Fruit fly (Drosophila melanogaster) whole organism, adult: ENCODE data around the gene Mlc2.

Experiments used
- CG14711 ChIP-seq: fragments of 200-800 bp; sonication (Bioruptor generic); optimal IDR thresholded peaks from 2 replicates; lab custom pipeline; 2018; ENCODE audit warnings: missing biosample characterization, mild to moderate bottlenecking, missing genetic modification characterization, moderate library complexity
- CG33017 ChIP-seq: fragments of 200-800 bp; sonication (Bioruptor generic); optimal IDR thresholded peaks from 2 replicates; lab custom pipeline; 2018; ENCODE audit warnings: missing biosample characterization, mild to moderate bottlenecking, missing genetic modification characterization, moderate library complexity
- CG7045 ChIP-seq: fragments of 200-800 bp; sonication (Bioruptor generic); optimal IDR thresholded peaks from 2 replicates; lab custom pipeline; 2017; ENCODE audit warnings: missing biosample characterization, mild to moderate bottlenecking, missing genetic modification characterization
- Crg-1 ChIP-seq: fragments of 200-800 bp; sonication (Bioruptor generic); optimal IDR thresholded peaks from 2 replicates; lab custom pipeline; 2016; ENCODE audit warnings: missing biosample characterization, missing genetic modification characterization
- Mnt ChIP-seq: fragments of 200-800 bp; sonication (Bioruptor generic); optimal IDR thresholded peaks from 2 replicates; lab custom pipeline; 2016; ENCODE audit warnings: missing biosample characterization, mild to moderate bottlenecking, missing genetic modification characterization
- bab1 ChIP-seq: fragments of 200-800 bp; sonication (Bioruptor generic); optimal IDR thresholded peaks from 3 replicates; lab custom pipeline; 2019; ENCODE audit warnings: missing biosample characterization, mild to moderate bottlenecking, missing genetic modification characterization, moderate library complexity
- cnc ChIP-seq, 2 experiments: fragments of >200 bp; optimal IDR thresholded peaks; 2 replicates each; lab custom pipeline; 2017
- kay ChIP-seq: fragments of 200-800 bp; sonication (Bioruptor generic); peaks from one replicate; lab custom pipeline; 2016; ENCODE audit warnings: missing biosample characterization, missing genetic modification characterization, borderline replicate concordance
- toe ChIP-seq: fragments of 200-800 bp; sonication (Bioruptor generic); optimal IDR thresholded peaks from 2 replicates; lab custom pipeline; 2016; ENCODE audit warnings: missing biosample characterization, missing genetic modification characterization

- TF ChIP-seq kay (GFP tag; lab: Kevin White, UChicago) = no peak
- TF ChIP-seq cnc (optimal IDR thresholded peaks at IDR 0.05; lab: Kevin White, UChicago) = no peak
- no peak for TF ChIP-seq CG7045 (GFP tag; lab: Kevin White, UChicago)
- no peak for TF ChIP-seq CG14711 (tag; lab: Kevin White, UChicago)
- TF ChIP-seq Mnt (GFP tag; lab: Kevin White, UChicago) = no peak
- no peak for TF ChIP-seq bab1 (GFP tag; lab: Kevin White, UChicago)
- no peak for TF ChIP-seq CG33017 (tag; lab: Kevin White, UChicago)
- no peak for TF ChIP-seq toe (GFP tag; lab: Kevin White, UChicago)
- no peak for TF ChIP-seq Crg-1 (GFP tag; lab: Kevin White, UChicago)
Observed at dm6 chr3R:30208011-30208410, 33.7 kb upstream of the Mlc2 start.
